Worm (Caenorhabditis elegans): ENCODE results near the gene Y57E12AL.2.

Gene Y57E12AL.2

DNA sequence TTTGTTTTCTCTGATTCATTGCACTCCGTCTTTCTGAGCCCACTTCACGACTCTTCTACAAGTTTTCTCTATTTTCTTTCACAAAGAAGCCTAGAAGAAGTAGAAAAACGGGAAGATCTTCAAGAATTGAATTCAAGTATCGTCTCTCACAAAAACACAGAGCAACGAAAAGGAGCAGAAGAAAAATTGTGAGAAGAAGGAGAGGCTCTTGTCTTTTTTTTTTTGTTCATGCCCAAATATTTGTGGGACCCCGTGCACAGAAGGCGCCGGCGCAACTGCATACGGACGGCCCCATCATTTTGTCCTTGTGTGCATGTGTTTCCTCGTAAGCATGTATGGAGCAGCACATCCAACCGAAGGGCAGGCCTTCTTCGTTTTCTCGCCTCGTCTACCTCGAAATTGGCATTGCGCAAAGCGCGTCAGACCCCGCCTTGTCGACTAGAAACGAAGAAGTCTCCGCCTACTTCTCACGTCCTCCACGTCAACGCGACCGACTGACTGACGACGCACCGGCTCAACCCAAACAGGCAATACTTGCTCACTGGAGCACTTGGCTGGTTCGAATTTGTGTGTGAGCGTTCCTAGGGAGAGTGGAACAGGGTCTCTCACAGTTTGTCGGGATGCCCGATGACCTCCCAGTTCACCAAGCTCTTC is 48.7 kb downstream of the Y57E12AL.2 start:
- TF ChIP-seq ets-7 (tag; optimal IDR thresholded peaks at IDR 0.05) (no peak), scrt-1 (GFP tag; IDR thresholded peaks at IDR 0.05) (no peak), ceh-13 (GFP tag; optimal IDR thresholded peaks at IDR 0.05) (no peak), tbx-11 (GFP tag; IDR thresholded peaks at IDR 0.05) (no peak), aly-1 (tag; optimal IDR thresholded peaks at IDR 0.05) (no peak), sea-1 (GFP tag; conservative IDR thresholded peaks at IDR 0.05) (no peak), tra-4 (tag; optimal IDR thresholded peaks at IDR 0.05) (no peak), pes-1 (GFP tag; IDR thresholded peaks at IDR 0.05) (no peak), ama-1 (optimal IDR thresholded peaks at IDR 0.05) (no peak), F13C5.2 (tag; optimal IDR thresholded peaks at IDR 0.05) (no peak), ceh-36 (tag; optimal IDR thresholded peaks at IDR 0.05) (no peak), hmg-4 (GFP tag; optimal IDR thresholded peaks at IDR 0.05) (no peak), hnd-1 (tag; optimal IDR thresholded peaks at IDR 0.05) (no peak), flt-1 (GFP tag; IDR thresholded peaks at IDR 0.05) (no peak), tbx-37 (GFP tag; conservative IDR thresholded peaks at IDR 0.05) (no peak), hmbx-1 (tag; optimal IDR thresholded peaks at IDR 0.05) (no peak), B0310.2 (tag; optimal IDR thresholded peaks at IDR 0.05) (no peak)
